Fruit fly (Drosophila melanogaster) whole organism, embryonic: Measurements from ENCODE around the gene mahe.

ENCODE experiments used
- ATbp ChIP-seq: fragments of 200-800 bp; sonication (Bioruptor generic); optimal IDR thresholded peaks from 2 replicates; lab custom pipeline; 2017; ENCODE audit warnings: missing biosample characterization, mild to moderate bottlenecking, missing genetic modification characterization, missing genetic modification reagents
- Atf-2 ChIP-seq: fragments of 200-800 bp; sonication (Bioruptor generic); optimal IDR thresholded peaks from 2 replicates; lab custom pipeline; 2016; ENCODE audit warnings: missing biosample characterization, missing genetic modification characterization
- BEAF-32 ChIP-seq: fragments of 200-800 bp; sonication (Bioruptor generic); optimal IDR thresholded peaks from 3 replicates; lab custom pipeline; 2017; ENCODE audit warnings: missing biosample characterization, missing genetic modification characterization, mild to moderate bottlenecking, moderate library complexity, missing genetic modification reagents
- CG1024 ChIP-seq: fragments of 200-800 bp; sonication (Bioruptor generic); IDR thresholded peaks from 2 replicates; pipeline ENCODE4 v1.3.6; 2022; ENCODE audit warnings: missing biosample characterization, missing genetic modification characterization
- CG10274 ChIP-seq: fragments of 200-800 bp; sonication (Bioruptor generic); optimal IDR thresholded peaks from 3 replicates; lab custom pipeline; 2017; ENCODE audit warnings: missing biosample characterization, mild to moderate bottlenecking, missing genetic modification characterization
- CG10321 ChIP-seq: fragments of 200-800 bp; sonication (Bioruptor generic); IDR thresholded peaks from 2 replicates; pipeline ENCODE4 v1.3.6; 2022; ENCODE audit warnings: missing biosample characterization, missing genetic modification characterization
- CG11456 ChIP-seq: fragments of 200-800 bp; sonication (Bioruptor generic); IDR thresholded peaks from 3 replicates; pipeline ENCODE4 v1.3.6; 2022; ENCODE audit warnings: missing biosample characterization, missing genetic modification characterization
- CG12104 ChIP-seq: fragments of 200-800 bp; sonication (Bioruptor generic); optimal IDR thresholded peaks from 3 replicates; lab custom pipeline; 2016; ENCODE audit warnings: missing biosample characterization, missing genetic modification characterization
- CG12219 ChIP-seq: fragments of 200-800 bp; sonication (Bioruptor generic); optimal IDR thresholded peaks from 3 replicates; lab custom pipeline; 2018; ENCODE audit warnings: missing biosample characterization, mild to moderate bottlenecking, missing genetic modification characterization
- CG12769 ChIP-seq: fragments of 200-800 bp; sonication (Bioruptor generic); optimal IDR thresholded peaks from 2 replicates; lab custom pipeline; 2019; ENCODE audit warnings: missing biosample characterization, mild to moderate bottlenecking, missing genetic modification characterization, moderate library complexity
- CG13624 ChIP-seq: fragments of 200-800 bp; sonication (Bioruptor generic); optimal IDR thresholded peaks from 2 replicates; lab custom pipeline; 2016; ENCODE audit warnings: missing biosample characterization, missing genetic modification characterization
- CG15269 ChIP-seq: fragments of 200-800 bp; sonication (Bioruptor generic); optimal IDR thresholded peaks from 2 replicates; lab custom pipeline; 2018; ENCODE audit warnings: missing biosample characterization, mild to moderate bottlenecking, missing genetic modification characterization, moderate library complexity
- CG17568 ChIP-seq: fragments of 200-800 bp; sonication (Bioruptor generic); optimal IDR thresholded peaks from 2 replicates; lab custom pipeline; 2018; ENCODE audit warnings: missing biosample characterization, mild to moderate bottlenecking, missing genetic modification characterization, moderate library complexity
- CG17829 ChIP-seq: fragments of 200-800 bp; optimal IDR thresholded peaks from 2 replicates; lab custom pipeline; 2019; ENCODE audit warnings: missing biosample characterization, mild to moderate bottlenecking, missing genetic modification characterization, moderate library complexity
- CG1792 ChIP-seq: fragments of 200-800 bp; sonication (Bioruptor generic); optimal IDR thresholded peaks from 2 replicates; lab custom pipeline; 2016; ENCODE audit warnings: missing biosample characterization, missing genetic modification characterization
- CG18262 ChIP-seq: fragments of 200-800 bp; optimal IDR thresholded peaks from 3 replicates; lab custom pipeline; 2019; ENCODE audit warnings: missing biosample characterization, mild to moderate bottlenecking, missing genetic modification characterization, moderate library complexity
- CG18476 ChIP-seq: fragments of 200-800 bp; sonication (Bioruptor generic); optimal IDR thresholded peaks from 2 replicates; lab custom pipeline; 2016; ENCODE audit warnings: missing biosample characterization, mild to moderate bottlenecking, missing genetic modification characterization
- CG2116 ChIP-seq: fragments of 200-800 bp; sonication (Bioruptor generic); optimal IDR thresholded peaks from 3 replicates; lab custom pipeline; 2018; ENCODE audit warnings: missing biosample characterization, mild to moderate bottlenecking, missing genetic modification characterization
- CG2199 ChIP-seq: fragments of 200-800 bp; sonication (Bioruptor generic); IDR thresholded peaks from 3 replicates; pipeline ENCODE4 v1.3.6; 2022; ENCODE audit warnings: missing biosample characterization, missing genetic modification characterization
- CG6272 ChIP-seq: fragments of 200-800 bp; sonication (Bioruptor generic); IDR thresholded peaks from 2 replicates; pipeline ENCODE4 v1.3.6; 2022; ENCODE audit warnings: missing biosample characterization, missing genetic modification characterization
- CG8290 ChIP-seq, 3 experiments: fragments of 200-800 bp; sonication (Bioruptor generic); optimal IDR thresholded peaks; 2 replicates each; lab custom pipeline; 2016 to 2019; ENCODE audit warnings: missing biosample characterization in 3 of 3, missing genetic modification characterization in 3 of 3, mild to moderate bottlenecking in 2 of 3, moderate library complexity in 1 of 3
- CTCF ChIP-seq: fragments of 200-800 bp; sonication (Bioruptor generic); optimal IDR thresholded peaks from 2 replicates; lab custom pipeline; 2017; ENCODE audit warnings: missing biosample characterization, mild to moderate bottlenecking, missing genetic modification characterization, moderate library complexity
- Eip74EF ChIP-seq, 2 experiments: fragments of 200-800 bp in 1 of 2; fragments of >200 bp in 1 of 2; sonication (Bioruptor generic) in 1 of 2; optimal IDR thresholded peaks; 2 replicates each; lab custom pipeline; 2017 to 2019; ENCODE audit warnings: missing biosample characterization in 2 of 2, missing genetic modification characterization in 2 of 2, mild to moderate bottlenecking in 1 of 2, moderate library complexity in 1 of 2
- Fer3 ChIP-seq: fragments of 200-800 bp; sonication (Bioruptor generic); optimal IDR thresholded peaks from 2 replicates; lab custom pipeline; 2018; ENCODE audit warnings: missing biosample characterization, mild to moderate bottlenecking, missing genetic modification characterization, moderate library complexity
- Hand ChIP-seq: fragments of 200-800 bp; sonication (Bioruptor generic); optimal IDR thresholded peaks from 2 replicates; lab custom pipeline; 2017; ENCODE audit warnings: mild to moderate bottlenecking, missing biosample characterization, missing genetic modification reagents, missing genetic modification characterization
- Kr ChIP-seq: fragments of 200-800 bp; sonication (Bioruptor generic); optimal IDR thresholded peaks from 2 replicates; lab custom pipeline; 2017; ENCODE audit warnings: missing biosample characterization, mild to moderate bottlenecking, missing genetic modification characterization
- Nf-YC ChIP-seq: fragments of 200-800 bp; optimal IDR thresholded peaks from 3 replicates; lab custom pipeline; 2019; ENCODE audit warnings: missing biosample characterization, mild to moderate bottlenecking, missing genetic modification characterization, moderate library complexity
- Poxn ChIP-seq: fragments of 200-800 bp; sonication (Bioruptor generic); IDR thresholded peaks from 2 replicates; pipeline ENCODE4 v1.3.6; 2022; ENCODE audit warnings: missing biosample characterization, missing genetic modification characterization
- Sox102F ChIP-seq: fragments of 200-800 bp; sonication (Bioruptor generic); optimal IDR thresholded peaks from 2 replicates; lab custom pipeline; 2018; ENCODE audit warnings: missing biosample characterization, mild to moderate bottlenecking, missing genetic modification characterization, moderate library complexity
- Vsx1 ChIP-seq: fragments of 200-800 bp; sonication (Bioruptor generic); optimal IDR thresholded peaks from 2 replicates; lab custom pipeline; 2017; ENCODE audit warnings: missing biosample characterization, mild to moderate bottlenecking, missing genetic modification characterization, missing genetic modification reagents
- YL-1 ChIP-seq: fragments of 200-800 bp; sonication (Bioruptor generic); optimal IDR thresholded peaks from 3 replicates; lab custom pipeline; 2017; ENCODE audit warnings: missing biosample characterization, mild to moderate bottlenecking, missing genetic modification characterization
- ash1 ChIP-seq: fragments of 200-800 bp; sonication (Bioruptor generic); optimal IDR thresholded peaks from 2 replicates; lab custom pipeline; 2018; ENCODE audit warnings: missing biosample characterization, mild to moderate bottlenecking, missing genetic modification characterization
- bigmax ChIP-seq: fragments of 200-800 bp; sonication (Bioruptor generic); optimal IDR thresholded peaks from 2 replicates; lab custom pipeline; 2018; ENCODE audit warnings: missing biosample characterization, mild to moderate bottlenecking, missing genetic modification characterization
- corto ChIP-seq: fragments of 200-800 bp; sonication (Bioruptor generic); optimal IDR thresholded peaks from 2 replicates; lab custom pipeline; 2016; ENCODE audit warnings: missing biosample characterization, mild to moderate bottlenecking, missing genetic modification characterization, moderate library complexity
- en ChIP-seq: fragments of 200-800 bp; sonication (Bioruptor generic); optimal IDR thresholded peaks from 2 replicates; lab custom pipeline; 2016; ENCODE audit warnings: missing biosample characterization, missing genetic modification characterization
- ftz-f1 ChIP-seq: fragments of 200-800 bp; sonication (Bioruptor generic); optimal IDR thresholded peaks from 2 replicates; lab custom pipeline; 2016; ENCODE audit warnings: missing biosample characterization, missing genetic modification characterization
- h ChIP-seq: fragments of >200 bp; optimal IDR thresholded peaks from 2 replicates; lab custom pipeline; 2017
- hth ChIP-seq: fragments of >200 bp; optimal IDR thresholded peaks from 2 replicates; lab custom pipeline; 2017; ENCODE audit warnings: inconsistent platforms
- insv ChIP-seq, 2 experiments: fragments of 200-800 bp; sonication (Bioruptor generic); optimal IDR thresholded peaks; 3 replicates each; lab custom pipeline; 2016 to 2018; ENCODE audit warnings: missing biosample characterization in 2 of 2, missing genetic modification characterization in 2 of 2
- inv ChIP-seq: fragments of 200-800 bp; sonication (Bioruptor generic); IDR thresholded peaks from 2 replicates; pipeline ENCODE4 v1.3.6; 2022; ENCODE audit warnings: missing biosample characterization, missing genetic modification characterization; ENCODE audit not compliant: partially characterized antibody
- ken ChIP-seq: fragments of 200-800 bp; sonication (Bioruptor generic); IDR thresholded peaks from 3 replicates; pipeline ENCODE4 v1.3.6; 2022; ENCODE audit warnings: missing biosample characterization, missing genetic modification characterization
- ranshi ChIP-seq: fragments of 200-800 bp; sonication (Bioruptor generic); IDR thresholded peaks from 2 replicates; pipeline ENCODE4 v1.3.6; 2022; ENCODE audit warnings: missing biosample characterization, missing genetic modification characterization
- so ChIP-seq: fragments of 200-800 bp; sonication (Bioruptor generic); IDR thresholded peaks from 3 replicates; pipeline ENCODE4 v1.3.6; 2022; ENCODE audit warnings: missing biosample characterization, missing genetic modification characterization
- sqz ChIP-seq: fragments of 200-800 bp; sonication (Bioruptor generic); optimal IDR thresholded peaks from 3 replicates; lab custom pipeline; 2018; ENCODE audit warnings: missing biosample characterization, mild to moderate bottlenecking, missing genetic modification characterization
- ssp ChIP-seq: fragments of 200-800 bp; sonication (Bioruptor generic); IDR thresholded peaks from 2 replicates; pipeline ENCODE4 v1.3.6; 2022; ENCODE audit warnings: missing biosample characterization, missing genetic modification characterization
- tap ChIP-seq: fragments of 200-800 bp; optimal IDR thresholded peaks from 3 replicates; lab custom pipeline; 2019; ENCODE audit warnings: missing biosample characterization, mild to moderate bottlenecking, missing genetic modification characterization, moderate library complexity
- unc-4 ChIP-seq: fragments of 200-800 bp; sonication (Bioruptor generic); IDR thresholded peaks from 2 replicates; pipeline ENCODE4 v1.3.6; 2022; ENCODE audit warnings: missing biosample characterization, missing genetic modification characterization; ENCODE audit not compliant: partially characterized antibody
- vfl ChIP-seq: fragments of 200-800 bp; sonication (Bioruptor generic); optimal IDR thresholded peaks from 2 replicates; lab custom pipeline; 2016; ENCODE audit warnings: missing biosample characterization, missing genetic modification characterization
- z ChIP-seq: fragments of 200-800 bp; sonication (Bioruptor generic); IDR thresholded peaks from 3 replicates; pipeline ENCODE4 v1.3.6; 2022; ENCODE audit warnings: missing biosample characterization, missing genetic modification characterization

Gene mahe

dm6 chrX:7908239-7909068 lies 22.7 kb downstream of the mahe start, which contains the start of the genes dpr14 and spidey (continued):
- TF ChIP-seq CG15269 (tag; lab: Kevin White, UChicago) (peak; percentile 94), CTCF (GFP tag; lab: Kevin White, UChicago) (peak; percentile 42), ATbp (GFP tag; lab: Kevin White, UChicago) (peak; percentile 89), Atf-2 (GFP tag; lab: Kevin White, UChicago) (peak; percentile 83), vfl (peak; percentile 80), tap (tag; lab: Kevin White, UChicago) (peak; percentile 91), CG12769 (tag; lab: Kevin White, UChicago) (peak; percentile 95), CG10274 (peak; percentile 69), Fer3 (tag; lab: Kevin White, UChicago) (peak; percentile 93), Eip74EF (GFP tag; optimal IDR thresholded peaks at IDR 0.05; lab: Kevin White, UChicago) (peak in 1 of 2 experiments; percentile 84), z (GFP tag; lab: Robert Waterston, UW) (no peak), CG1024 (peak; percentile 61), BEAF-32 (GFP tag; lab: Kevin White, UChicago) (peak; percentile 50), CG12219 (GFP tag; lab: Kevin White, UChicago) (peak; percentile 89), bigmax (GFP tag; lab: Kevin White, UChicago) (peak; percentile 36), sqz (GFP tag; lab: Kevin White, UChicago) (peak; percentile 81), so (GFP tag; lab: Robert Waterston, UW) (peak; percentile 89), CG12104 (peak; percentile 62), ken (peak; percentile 87), YL-1 (GFP tag; lab: Kevin White, UChicago) (peak; percentile 88), CG18476 (GFP tag; lab: Kevin White, UChicago) (peak; percentile 85), inv (0 out of 2 replicates have a peak, but pooled peaks have one; percentile 21), ftz-f1 (GFP tag; lab: Kevin White, UChicago) (peak; percentile 28), Kr (no peak), CG10321 (GFP tag; lab: Robert Waterston, UW) (no peak; the same call in 1 of the 2 replicates), CG18262 (tag; lab: Kevin White, UChicago) (peak; percentile 90), CG6272 (peak; percentile 79), CG13624 (GFP tag; lab: Kevin White, UChicago) (peak; percentile 88), Vsx1 (GFP tag; lab: Kevin White, UChicago) (peak; percentile 82), Poxn (GFP tag; lab: Robert Waterston, UW) (peak; percentile 75), hth (lab: Kevin White, UChicago) (no peak), CG8290 (GFP tag; optimal IDR thresholded peaks at IDR 0.05; lab: Kevin White, UChicago) (peak; percentile 29), CG8290 (tag; optimal IDR thresholded peaks at IDR 0.05; lab: Kevin White, UChicago) (peak; percentile 72 to 92), CG2116 (GFP tag; lab: Kevin White, UChicago) (peak; percentile 66), CG1792 (GFP tag; lab: Kevin White, UChicago) (peak; percentile 90), CG11456 (peak; percentile 90), h (lab: Kevin White, UChicago) (no peak), ranshi (GFP tag; lab: Robert Waterston, UW) (peak; percentile 88), en (peak; percentile 38), corto (GFP tag; lab: Kevin White, UChicago) (no peak), CG2199 (GFP tag; lab: Robert Waterston, UW) (peak; percentile 62; the same call in 1 of the 3 replicates), CG17568 (GFP tag; lab: Kevin White, UChicago) (peak; percentile 80), Hand (GFP tag; lab: Kevin White, UChicago) (peak; percentile 88), Nf-YC (peak; percentile 86), Sox102F (GFP tag; lab: Kevin White, UChicago) (peak; percentile 91), CG17829 (peak; percentile 90), ssp (GFP tag; lab: Robert Waterston, UW) (peak; percentile 74), insv (GFP tag; optimal IDR thresholded peaks at IDR 0.05; lab: Kevin White, UChicago) (peak in 1 of 2 experiments; percentile 62), ash1 (GFP tag; lab: Kevin White, UChicago) (no peak), unc-4 (GFP tag; lab: Robert Waterston, UW) (peak; percentile 42)
